3 worm cellular contexts compared by ENCODE assay signal in the genomic region with DNA sequence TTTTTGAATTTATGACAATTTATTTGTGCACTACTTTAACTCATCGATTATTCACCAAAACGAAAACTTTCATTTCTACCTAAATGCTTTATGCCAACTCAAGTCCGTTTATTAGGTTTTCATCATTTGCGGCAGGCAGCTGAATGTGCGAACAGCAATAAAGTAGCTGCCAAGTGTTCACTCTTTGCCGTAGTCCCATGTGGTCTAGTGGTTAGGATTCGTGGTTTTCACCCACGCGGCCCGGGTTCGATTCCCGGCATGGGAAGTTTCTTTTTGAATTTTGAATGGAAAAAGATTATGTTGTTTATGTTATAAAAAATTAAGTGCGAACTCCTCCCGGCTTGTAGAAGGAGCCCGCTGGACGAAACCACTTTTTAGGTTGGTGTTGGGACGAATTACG.
TF ChIP-seq lines count a peak whose summit lies in the region.

No protein-coding gene starts in this region.

TF ChIP-seq in whole organism, L4 larva, 104 proteins besides CTCF, POLR2A, EP300 and RAD21 (continued from another document and continues in another):
- TF ChIP-seq skn-1 (tag; optimal IDR thresholded peaks at IDR 0.05; lab: Kevin White, UChicago) (no peak), ztf-11 (tag; optimal IDR thresholded peaks at IDR 0.05; lab: Kevin White, UChicago) (no peak), mdl-1 (tag; optimal IDR thresholded peaks at IDR 0.05; lab: Kevin White, UChicago) (peak in 1 of 2 experiments; percentile 24), Y5F2A.4 (GFP tag; optimal IDR thresholded peaks at IDR 0.05; lab: Kevin White, UChicago) (no peak), Y75B8A.6 (GFP tag; IDR thresholded peaks at IDR 0.05; lab: Robert Waterston, UW) (peak; percentile 59; the same call in 1 of the 2 replicates), hlh-30 (tag; optimal IDR thresholded peaks at IDR 0.05; lab: Kevin White, UChicago; ENCODE audit: insufficient read depth) (peak; percentile 56), lin-15B (tag; optimal IDR thresholded peaks at IDR 0.05; lab: Kevin White, UChicago) (no peak), R02D3.7 (tag; optimal IDR thresholded peaks at IDR 0.05; lab: Kevin White, UChicago) (no peak), php-3 (GFP tag; IDR thresholded peaks at IDR 0.05; lab: Robert Waterston, UW) (peak; percentile 56; the same call in 1 of the 2 replicates), nhr-111 (GFP tag; optimal IDR thresholded peaks at IDR 0.05; lab: Kevin White, UChicago) (no peak), vab-7 (GFP tag; IDR thresholded peaks at IDR 0.05; lab: Robert Waterston, UW) (peak; percentile 89), nhr-76 (tag; optimal IDR thresholded peaks at IDR 0.05; lab: Kevin White, UChicago) (no peak), Y48G9A.11 (GFP tag; IDR thresholded peaks at IDR 0.05; lab: Robert Waterston, UW) (peak; percentile 61; the same call in 1 of the 2 replicates), pqm-1 (tag; optimal IDR thresholded peaks at IDR 0.05; lab: Kevin White, UChicago) (no peak), dpl-1 (GFP tag; optimal IDR thresholded peaks at IDR 0.05; lab: Kevin White, UChicago) (no peak), dmd-8 (GFP tag; IDR thresholded peaks at IDR 0.05; lab: Robert Waterston, UW) (peak; percentile 92), D1046.2 (GFP tag; IDR thresholded peaks at IDR 0.05; lab: Robert Waterston, UW) (peak; percentile 78), nhr-10 (tag; optimal IDR thresholded peaks at IDR 0.05; lab: Kevin White, UChicago) (no peak), dmd-9 (GFP tag; IDR thresholded peaks at IDR 0.05; lab: Robert Waterston, UW) (peak; percentile 37; the same call in 1 of the 2 replicates), unc-130 (GFP tag; optimal IDR thresholded peaks at IDR 0.05; lab: Kevin White, UChicago) (peak; percentile 38), lin-29 (GFP tag; IDR thresholded peaks at IDR 0.05; lab: Robert Waterston, UW) (0 out of 2 replicates have a peak, but pooled peaks have one; percentile 24), cey-2 (tag; optimal IDR thresholded peaks at IDR 0.05; lab: Kevin White, UChicago; ENCODE audit: borderline replicate concordance, insufficient read depth) (no peak), nhr-25 (tag; optimal IDR thresholded peaks at IDR 0.05; lab: Kevin White, UChicago; ENCODE audit: borderline replicate concordance, insufficient read depth) (no peak), ceh-20 (GFP tag; IDR thresholded peaks at IDR 0.05; lab: Robert Waterston, UW) (peak; percentile 62; the same call in 1 of the 2 replicates), egl-43 (GFP tag; IDR thresholded peaks at IDR 0.05; lab: Robert Waterston, UW) (peak; percentile 96), attf-4 (tag; optimal IDR thresholded peaks at IDR 0.05; lab: Kevin White, UChicago) (no peak), snpc-4 (tag; optimal IDR thresholded peaks at IDR 0.05; lab: Kevin White, UChicago) (no peak), nhr-42 (GFP tag; IDR thresholded peaks at IDR 0.05; lab: Robert Waterston, UW) (peak; percentile 74; the same call in 1 of the 2 replicates), nhr-11 (tag; optimal IDR thresholded peaks at IDR 0.05; lab: Kevin White, UChicago) (no peak), daf-19 (GFP tag; conservative IDR thresholded peaks at IDR 0.05; lab: Robert Waterston, UW) (peak; percentile 81), jun-1 (tag; optimal IDR thresholded peaks at IDR 0.05; lab: Kevin White, UChicago) (no peak), ceh-28 (tag; optimal IDR thresholded peaks at IDR 0.05; lab: Kevin White, UChicago) (no peak), lin-1 (GFP tag; IDR thresholded peaks at IDR 0.05; lab: Robert Waterston, UW) (peak; percentile 56; the same call in 1 of the 2 replicates), daf-16 (GFP tag; optimal IDR thresholded peaks at IDR 0.05; lab: Kevin White, UChicago) (peak; percentile 33 to 87), daf-16 (tag; optimal IDR thresholded peaks at IDR 0.05; lab: Kevin White, UChicago) (peak; percentile 76), spr-3 (GFP tag; optimal IDR thresholded peaks at IDR 0.05; lab: Kevin White, UChicago) (peak; percentile 53), hmg-1.1 (GFP tag; IDR thresholded peaks at IDR 0.05; lab: Robert Waterston, UW) (peak; percentile 83), ZK337.2 (GFP tag; IDR thresholded peaks at IDR 0.05; lab: Robert Waterston, UW) (peak; percentile 71; the same call in 1 of the 2 replicates), mxl-3 (GFP tag; optimal IDR thresholded peaks at IDR 0.05; lab: Kevin White, UChicago) (no peak)

TF ChIP-seq in whole organism, late embryonic, 69 proteins besides CTCF, POLR2A, EP300 and RAD21 (continued from another document):
- TF ChIP-seq unc-3 (GFP tag; conservative IDR thresholded peaks at IDR 0.05; lab: Robert Waterston, UW) (peak; percentile 79), unc-3 (tag; optimal IDR thresholded peaks at IDR 0.05; lab: Kevin White, UChicago) (peak; percentile 38), fax-1 (tag; optimal IDR thresholded peaks at IDR 0.05; lab: Kevin White, UChicago) (peak; percentile 59), ceh-18 (tag; optimal IDR thresholded peaks at IDR 0.05; lab: Kevin White, UChicago) (peak; percentile 29), ceh-30 (tag; optimal IDR thresholded peaks at IDR 0.05; lab: Kevin White, UChicago) (no peak), ama-1 (optimal IDR thresholded peaks at IDR 0.05; lab: Kevin White, UChicago) (no peak), elt-4 (tag; optimal IDR thresholded peaks at IDR 0.05; lab: Kevin White, UChicago) (no peak), ceh-48 (tag; optimal IDR thresholded peaks at IDR 0.05; lab: Kevin White, UChicago) (peak; percentile 55), dve-1 (tag; optimal IDR thresholded peaks at IDR 0.05; lab: Kevin White, UChicago) (peak; percentile 17), dmd-4 (tag; optimal IDR thresholded peaks at IDR 0.05; lab: Kevin White, UChicago; ENCODE audit: borderline replicate concordance) (no peak), ceh-24 (tag; optimal IDR thresholded peaks at IDR 0.05; lab: Kevin White, UChicago) (no peak), zip-5 (tag; optimal IDR thresholded peaks at IDR 0.05; lab: Kevin White, UChicago) (peak; percentile 45), sdc-2 (tag; optimal IDR thresholded peaks at IDR 0.05; lab: Kevin White, UChicago) (peak; percentile 76), pqm-1 (tag; optimal IDR thresholded peaks at IDR 0.05; lab: Kevin White, UChicago) (no peak), hlh-13 (GFP tag; optimal IDR thresholded peaks at IDR 0.05; lab: Kevin White, UChicago) (peak; percentile 5), che-1 (tag; optimal IDR thresholded peaks at IDR 0.05; lab: Kevin White, UChicago) (peak; percentile 66), ttx-3 (tag; optimal IDR thresholded peaks at IDR 0.05; lab: Kevin White, UChicago) (peak; percentile 69), fkh-6 (tag; optimal IDR thresholded peaks at IDR 0.05; lab: Kevin White, UChicago) (peak; percentile 13), unc-42 (tag; optimal IDR thresholded peaks at IDR 0.05; lab: Kevin White, UChicago) (peak; percentile 30), sox-2 (GFP tag; IDR thresholded peaks at IDR 0.05; lab: Robert Waterston, UW) (peak; percentile 66), ref-2 (tag; optimal IDR thresholded peaks at IDR 0.05; lab: Kevin White, UChicago) (no peak), nhr-11 (tag; optimal IDR thresholded peaks at IDR 0.05; lab: Kevin White, UChicago) (no peak), pha-4 (tag; optimal IDR thresholded peaks at IDR 0.05; lab: Kevin White, UChicago) (no peak), ceh-45 (GFP tag; IDR thresholded peaks at IDR 0.05; lab: Robert Waterston, UW) (no peak), ceh-19 (GFP tag; optimal IDR thresholded peaks at IDR 0.05; lab: Kevin White, UChicago) (peak; percentile 62), npax-4 (tag; optimal IDR thresholded peaks at IDR 0.05; lab: Kevin White, UChicago) (peak; percentile 46), ahr-1 (tag; optimal IDR thresholded peaks at IDR 0.05; lab: Kevin White, UChicago) (peak; percentile 38), ceh-31 (tag; optimal IDR thresholded peaks at IDR 0.05; lab: Kevin White, UChicago) (no peak), eyg-1 (tag; optimal IDR thresholded peaks at IDR 0.05; lab: Kevin White, UChicago) (peak; percentile 82), rnt-1 (tag; optimal IDR thresholded peaks at IDR 0.05; lab: Kevin White, UChicago) (peak; percentile 21), ceh-9 (tag; optimal IDR thresholded peaks at IDR 0.05; lab: Kevin White, UChicago) (no peak), ceh-34 (tag; optimal IDR thresholded peaks at IDR 0.05; lab: Kevin White, UChicago) (peak; percentile 31), pros-1 (tag; optimal IDR thresholded peaks at IDR 0.05; lab: Kevin White, UChicago) (no peak), nfya-1 (tag; optimal IDR thresholded peaks at IDR 0.05; lab: Kevin White, UChicago) (no peak), hlh-6 (tag; optimal IDR thresholded peaks at IDR 0.05; lab: Kevin White, UChicago) (peak; percentile 77), syd-9 (tag; optimal IDR thresholded peaks at IDR 0.05; lab: Kevin White, UChicago) (peak; percentile 37), ceh-14 (tag; optimal IDR thresholded peaks at IDR 0.05; lab: Kevin White, UChicago) (no peak), ztf-16 (tag; optimal IDR thresholded peaks at IDR 0.05; lab: Kevin White, UChicago) (peak; percentile 66), pha-2 (tag; optimal IDR thresholded peaks at IDR 0.05; lab: Kevin White, UChicago) (peak; percentile 68), ceh-6 (GFP tag; optimal IDR thresholded peaks at IDR 0.05; lab: Kevin White, UChicago) (peak; percentile 78), pax-1 (tag; optimal IDR thresholded peaks at IDR 0.05; lab: Kevin White, UChicago) (no peak), unc-86 (tag; optimal IDR thresholded peaks at IDR 0.05; lab: Kevin White, UChicago) (peak; percentile 67), K02D7.2 (tag; optimal IDR thresholded peaks at IDR 0.05; lab: Kevin White, UChicago) (peak; percentile 56), F13H6.1 (tag; optimal IDR thresholded peaks at IDR 0.05; lab: Kevin White, UChicago) (peak; percentile 3), pag-3 (tag; optimal IDR thresholded peaks at IDR 0.05; lab: Kevin White, UChicago; ENCODE audit: borderline replicate concordance) (no peak)

TF ChIP-seq in whole organism, mixed stage, embryonic, 35 proteins besides CTCF, POLR2A, EP300 and RAD21 (continued from another document):
- TF ChIP-seq mab-5 (tag; optimal IDR thresholded peaks at IDR 0.05; lab: Kevin White, UChicago) (no peak), ceh-43 (GFP tag; optimal IDR thresholded peaks at IDR 0.05; lab: Kevin White, UChicago) (peak; percentile 71), ham-2 (GFP tag; optimal IDR thresholded peaks at IDR 0.05; lab: Kevin White, UChicago) (peak; percentile 49), drap-1 (GFP tag; optimal IDR thresholded peaks at IDR 0.05; lab: Kevin White, UChicago) (peak; percentile 80), unc-62 (GFP tag; optimal IDR thresholded peaks at IDR 0.05; lab: Kevin White, UChicago) (no peak), lin-32 (GFP tag; optimal IDR thresholded peaks at IDR 0.05; lab: Kevin White, UChicago) (peak; percentile 44)
